Worm (Caenorhabditis elegans) whole organism, early embryonic: ENCODE results near the gene cyp-34A9.

Experiments used
- B0310.2 ChIP-seq: sonication (generic microtip); optimal IDR thresholded peaks from 2 replicates; lab custom pipeline; 2016; ENCODE audit warnings: mild to moderate bottlenecking, missing genetic modification characterization, missing compliant biosample characterization
- F13C5.2 ChIP-seq: sonication (generic microtip); optimal IDR thresholded peaks from 2 replicates; lab custom pipeline; 2017; ENCODE audit warnings: mild to moderate bottlenecking, missing genetic modification characterization, inconsistent platforms, missing compliant biosample characterization
- ama-1 ChIP-seq: fragments of 150-350 bp; optimal IDR thresholded peaks from 2 replicates; lab custom pipeline; 2014
- ceh-13 ChIP-seq: fragments of 200-800 bp; sonication (Bioruptor generic); optimal IDR thresholded peaks from 2 replicates; lab custom pipeline; 2018; ENCODE audit warnings: mild to moderate bottlenecking, missing genetic modification characterization, missing compliant biosample characterization
- ceh-36 ChIP-seq: sonication (generic microtip); optimal IDR thresholded peaks from 2 replicates; lab custom pipeline; 2016; ENCODE audit warnings: missing genetic modification characterization, inconsistent platforms, missing compliant biosample characterization
- ets-7 ChIP-seq: sonication (generic microtip); optimal IDR thresholded peaks from 2 replicates; lab custom pipeline; 2016; ENCODE audit warnings: missing genotype, missing genetic modification characterization, missing compliant biosample characterization
- flt-1 ChIP-seq: fragments of 200-800 bp; sonication (Bioruptor generic); IDR thresholded peaks from 2 replicates; pipeline ENCODE4 v1.3.6; 2022; ENCODE audit warnings: missing genetic modification characterization, missing compliant biosample characterization
- hmg-4 ChIP-seq: fragments of 200-800 bp; sonication (Bioruptor generic); optimal IDR thresholded peaks from 2 replicates; lab custom pipeline; 2018; ENCODE audit warnings: mild to moderate bottlenecking, missing genetic modification characterization, missing compliant biosample characterization
- pes-1 ChIP-seq: fragments of 200-800 bp; sonication (Bioruptor generic); IDR thresholded peaks from 2 replicates; pipeline ENCODE4 v1.3.6; 2022; ENCODE audit warnings: missing genetic modification reagents, missing genetic modification characterization, missing compliant biosample characterization
- scrt-1 ChIP-seq: fragments of 200-800 bp; sonication (Bioruptor generic); IDR thresholded peaks from 2 replicates; pipeline ENCODE4 v1.3.6; 2022; ENCODE audit warnings: missing genetic modification characterization, missing compliant biosample characterization
- sea-1 ChIP-seq: fragments of 200-800 bp; sonication (Bioruptor generic); conservative IDR thresholded peaks from 2 replicates; pipeline ENCODE4 v1.3.6; 2022; ENCODE audit warnings: missing genetic modification characterization, missing compliant biosample characterization
- tbx-11 ChIP-seq: fragments of 200-800 bp; sonication (Bioruptor generic); IDR thresholded peaks from 2 replicates; pipeline ENCODE4 v1.3.6; 2022; ENCODE audit warnings: missing genetic modification characterization, missing compliant biosample characterization
- tbx-37 ChIP-seq: fragments of 200-800 bp; sonication (Bioruptor generic); conservative IDR thresholded peaks from 2 replicates; pipeline ENCODE4 v1.3.6; 2022; ENCODE audit warnings: missing genetic modification reagents, missing genetic modification characterization, missing compliant biosample characterization

DNA sequence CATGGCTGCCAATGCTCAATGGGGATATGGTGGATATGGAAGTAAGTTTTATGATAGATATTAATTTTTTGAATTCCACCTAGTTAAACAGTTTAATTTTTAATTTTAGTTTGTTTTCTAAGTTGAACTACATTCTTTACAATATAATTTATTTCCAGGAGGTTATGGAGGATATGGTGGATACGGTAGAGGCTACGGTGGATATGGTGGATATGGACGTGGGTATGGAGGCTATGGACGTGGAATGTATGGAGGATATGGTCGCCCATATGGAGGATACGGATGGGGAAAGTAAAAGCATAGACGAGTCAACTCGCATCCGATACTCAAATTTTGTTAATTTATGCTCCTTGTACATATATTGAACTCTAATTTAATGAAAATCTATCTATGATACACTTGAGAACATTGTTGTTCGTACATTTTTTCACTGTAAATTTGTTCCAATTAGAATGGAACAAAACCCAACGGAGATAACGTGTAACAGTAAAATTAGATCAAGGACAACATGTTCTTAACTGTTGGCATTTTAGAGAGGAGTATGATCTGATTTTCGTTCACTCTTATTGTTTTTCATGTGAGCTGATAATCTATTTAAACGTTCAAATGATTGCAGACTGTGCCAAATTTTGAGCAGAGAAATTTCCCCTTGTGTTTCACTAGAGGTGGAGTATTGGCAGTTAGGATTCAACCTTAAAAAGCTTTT, 10.0 kb upstream of the cyp-34A9 start:
- TF ChIP-seq ets-7 (tag; lab: Kevin White, UChicago): no peak
- no peak for TF ChIP-seq hmg-4 (GFP tag; lab: Kevin White, UChicago)
- TF ChIP-seq ceh-13: no peak
- TF ChIP-seq tbx-37 (GFP tag; lab: Robert Waterston, UW): no peak
- no peak for TF ChIP-seq ama-1
- TF ChIP-seq ceh-36 (tag; lab: Kevin White, UChicago): no peak
- no peak for TF ChIP-seq tbx-11 (GFP tag; lab: Robert Waterston, UW)
- no peak for TF ChIP-seq flt-1 (GFP tag; lab: Robert Waterston, UW)
- no peak for TF ChIP-seq pes-1 (GFP tag; lab: Robert Waterston, UW)
- no peak for TF ChIP-seq sea-1 (GFP tag; lab: Robert Waterston, UW)
- no peak for TF ChIP-seq F13C5.2 (tag; lab: Kevin White, UChicago)
- no peak for TF ChIP-seq B0310.2
- TF ChIP-seq scrt-1: no peak
